Worm (Caenorhabditis elegans) whole organism, early embryonic: ENCODE results near the gene grl-25.

Experiments
- B0310.2 ChIP-seq: sonication (generic microtip); optimal IDR thresholded peaks from 2 replicates; lab custom pipeline; 2016; ENCODE audit warnings: mild to moderate bottlenecking, missing genetic modification characterization, missing compliant biosample characterization
- F13C5.2 ChIP-seq: sonication (generic microtip); optimal IDR thresholded peaks from 2 replicates; lab custom pipeline; 2017; ENCODE audit warnings: mild to moderate bottlenecking, missing genetic modification characterization, inconsistent platforms, missing compliant biosample characterization
- ama-1 ChIP-seq: fragments of 150-350 bp; optimal IDR thresholded peaks from 2 replicates; lab custom pipeline; 2014
- ceh-36 ChIP-seq: sonication (generic microtip); optimal IDR thresholded peaks from 2 replicates; lab custom pipeline; 2016; ENCODE audit warnings: missing genetic modification characterization, inconsistent platforms, missing compliant biosample characterization
- flt-1 ChIP-seq: fragments of 200-800 bp; sonication (Bioruptor generic); IDR thresholded peaks from 2 replicates; pipeline ENCODE4 v1.3.6; 2022; ENCODE audit warnings: missing genetic modification characterization, missing compliant biosample characterization
- hmbx-1 ChIP-seq: sonication (generic microtip); optimal IDR thresholded peaks from 2 replicates; lab custom pipeline; 2016; ENCODE audit warnings: mild to moderate bottlenecking, missing genetic modification characterization, missing compliant biosample characterization
- hnd-1 ChIP-seq: sonication (generic microtip); optimal IDR thresholded peaks from 2 replicates; lab custom pipeline; 2016; ENCODE audit warnings: missing genetic modification characterization, missing compliant biosample characterization
- pes-1 ChIP-seq: fragments of 200-800 bp; sonication (Bioruptor generic); IDR thresholded peaks from 2 replicates; pipeline ENCODE4 v1.3.6; 2022; ENCODE audit warnings: missing genetic modification reagents, missing genetic modification characterization, missing compliant biosample characterization
- scrt-1 ChIP-seq: fragments of 200-800 bp; sonication (Bioruptor generic); IDR thresholded peaks from 2 replicates; pipeline ENCODE4 v1.3.6; 2022; ENCODE audit warnings: missing genetic modification characterization, missing compliant biosample characterization
- tbx-11 ChIP-seq: fragments of 200-800 bp; sonication (Bioruptor generic); IDR thresholded peaks from 2 replicates; pipeline ENCODE4 v1.3.6; 2022; ENCODE audit warnings: missing genetic modification characterization, missing compliant biosample characterization
- tra-4 ChIP-seq: sonication (generic microtip); optimal IDR thresholded peaks from 2 replicates; lab custom pipeline; 2017; ENCODE audit warnings: missing genetic modification characterization, missing compliant biosample characterization

DNA sequence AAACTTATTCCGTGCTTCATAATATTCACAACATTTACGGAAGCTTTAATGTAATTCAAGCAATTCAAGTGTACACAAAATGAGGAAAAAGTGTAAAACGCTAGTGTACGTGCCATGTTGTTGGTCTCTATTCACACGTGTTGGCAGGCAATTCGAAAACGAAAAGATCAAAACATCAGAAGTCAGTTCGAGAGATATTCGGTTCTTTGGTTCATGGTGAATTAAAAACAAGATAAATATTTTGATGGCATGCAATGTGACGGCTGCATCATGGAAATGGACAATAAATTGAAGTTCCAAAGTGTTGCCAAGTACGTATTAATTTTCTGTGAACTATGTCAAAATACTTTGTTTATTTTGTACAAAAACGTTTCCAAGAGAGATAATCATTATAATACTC is 40.0 kb upstream of the grl-25 start:
- no peak for TF ChIP-seq flt-1 (GFP tag; lab: Robert Waterston, UW)
- no peak for TF ChIP-seq tra-4 (tag; lab: Kevin White, UChicago)
- TF ChIP-seq ama-1 (lab: Kevin White, UChicago): no peak
- TF ChIP-seq hnd-1 (tag; lab: Kevin White, UChicago): no peak
- no peak for TF ChIP-seq ceh-36 (tag; lab: Kevin White, UChicago)
- TF ChIP-seq F13C5.2 (tag; lab: Kevin White, UChicago): no peak
- TF ChIP-seq pes-1 (GFP tag; lab: Robert Waterston, UW): no peak
- no peak for TF ChIP-seq scrt-1 (GFP tag; lab: Robert Waterston, UW)
- no peak for TF ChIP-seq tbx-11
- TF ChIP-seq B0310.2 (tag; lab: Kevin White, UChicago): no peak
- no peak for TF ChIP-seq hmbx-1 (tag; lab: Kevin White, UChicago)
